Fruit fly (Drosophila melanogaster) whole organism, embryonic: ENCODE data around the gene CG15027.

Experiments used
- B-H1 ChIP-seq: fragments of 200-800 bp; sonication (Bioruptor generic); IDR thresholded peaks from 3 replicates; pipeline ENCODE4 v1.3.6; 2022; ENCODE audit warnings: missing biosample characterization, missing genetic modification characterization
- Bdp1 ChIP-seq: fragments of 200-800 bp; sonication (Bioruptor generic); optimal IDR thresholded peaks from 3 replicates; lab custom pipeline; 2016; ENCODE audit warnings: missing biosample characterization, missing genetic modification characterization
- BtbVII ChIP-seq: fragments of 200-800 bp; sonication (Bioruptor generic); optimal IDR thresholded peaks from 3 replicates; lab custom pipeline; 2017; ENCODE audit warnings: missing biosample characterization, mild to moderate bottlenecking, missing genetic modification characterization
- CG1024 ChIP-seq: fragments of 200-800 bp; sonication (Bioruptor generic); IDR thresholded peaks from 2 replicates; pipeline ENCODE4 v1.3.6; 2022; ENCODE audit warnings: missing biosample characterization, missing genetic modification characterization
- CG10431 ChIP-seq: fragments of 200-800 bp; sonication (Bioruptor generic); optimal IDR thresholded peaks from 3 replicates; lab custom pipeline; 2018; ENCODE audit warnings: missing biosample characterization, mild to moderate bottlenecking, missing genetic modification characterization
- CG10959 ChIP-seq: fragments of 200-800 bp; sonication (Bioruptor generic); IDR thresholded peaks from 2 replicates; pipeline ENCODE4 v1.3.6; 2022; ENCODE audit warnings: missing biosample characterization, missing genetic modification characterization
- CG11695 ChIP-seq: fragments of 200-800 bp; sonication (Bioruptor generic); IDR thresholded peaks from 3 replicates; pipeline ENCODE4 v1.3.6; 2022; ENCODE audit warnings: missing biosample characterization, missing genetic modification characterization
- CG12104 ChIP-seq: fragments of 200-800 bp; sonication (Bioruptor generic); optimal IDR thresholded peaks from 3 replicates; lab custom pipeline; 2016; ENCODE audit warnings: missing biosample characterization, missing genetic modification characterization
- CG12942 ChIP-seq: fragments of 200-800 bp; sonication (Bioruptor generic); optimal IDR thresholded peaks from 3 replicates; lab custom pipeline; 2016; ENCODE audit warnings: missing biosample characterization, missing genetic modification characterization
- CG13123 ChIP-seq: fragments of 200-800 bp; sonication (Bioruptor generic); optimal IDR thresholded peaks from 2 replicates; lab custom pipeline; 2016; ENCODE audit warnings: missing biosample characterization, missing genetic modification characterization
- CG13424 ChIP-seq: fragments of 200-800 bp; sonication (Bioruptor generic); optimal IDR thresholded peaks from 2 replicates; lab custom pipeline; 2019; ENCODE audit warnings: missing biosample characterization, mild to moderate bottlenecking, missing genetic modification characterization, moderate library complexity
- CG17568 ChIP-seq: fragments of 200-800 bp; sonication (Bioruptor generic); optimal IDR thresholded peaks from 2 replicates; lab custom pipeline; 2018; ENCODE audit warnings: missing biosample characterization, mild to moderate bottlenecking, missing genetic modification characterization, moderate library complexity
- CG1792 ChIP-seq: fragments of 200-800 bp; sonication (Bioruptor generic); optimal IDR thresholded peaks from 2 replicates; lab custom pipeline; 2016; ENCODE audit warnings: missing biosample characterization, missing genetic modification characterization
- CG18011 ChIP-seq: fragments of 200-800 bp; sonication (Bioruptor generic); optimal IDR thresholded peaks from 2 replicates; lab custom pipeline; 2017; ENCODE audit warnings: missing biosample characterization, missing genetic modification characterization, mild to moderate bottlenecking, moderate library complexity, missing genotype
- CG30020 ChIP-seq: fragments of 200-800 bp; optimal IDR thresholded peaks from 2 replicates; lab custom pipeline; 2019; ENCODE audit warnings: missing biosample characterization, mild to moderate bottlenecking, missing genetic modification characterization, moderate library complexity
- CG31441 ChIP-seq: fragments of 200-800 bp; sonication (Bioruptor generic); IDR thresholded peaks from 2 replicates; pipeline ENCODE4 v1.3.6; 2022; ENCODE audit warnings: missing biosample characterization, missing genetic modification characterization
- CG3995 ChIP-seq: fragments of 200-800 bp; sonication (Bioruptor generic); optimal IDR thresholded peaks from 3 replicates; lab custom pipeline; 2016; ENCODE audit warnings: missing biosample characterization, missing genetic modification characterization
- CG42726 ChIP-seq: fragments of 200-800 bp; sonication (Bioruptor generic); IDR thresholded peaks from 2 replicates; pipeline ENCODE4 v1.3.6; 2022; ENCODE audit warnings: missing biosample characterization, missing genetic modification characterization; ENCODE audit not compliant: partially characterized antibody
- CG6272 ChIP-seq: fragments of 200-800 bp; sonication (Bioruptor generic); IDR thresholded peaks from 2 replicates; pipeline ENCODE4 v1.3.6; 2022; ENCODE audit warnings: missing biosample characterization, missing genetic modification characterization
- CG6791 ChIP-seq: fragments of 200-800 bp; sonication (Bioruptor generic); IDR thresholded peaks from 3 replicates; pipeline ENCODE4 v1.3.6; 2022; ENCODE audit warnings: missing biosample characterization, missing genetic modification characterization; ENCODE audit not compliant: partially characterized antibody
- CG7271 ChIP-seq: fragments of 200-800 bp; sonication (Bioruptor generic); optimal IDR thresholded peaks from 2 replicates; lab custom pipeline; 2018; ENCODE audit warnings: missing biosample characterization, mild to moderate bottlenecking, missing genetic modification characterization, moderate library complexity
- CG8388 ChIP-seq: fragments of 200-800 bp; sonication (Bioruptor generic); optimal IDR thresholded peaks from 2 replicates; lab custom pipeline; 2019; ENCODE audit warnings: missing biosample characterization, mild to moderate bottlenecking, missing genetic modification characterization, moderate library complexity
- CrebB ChIP-seq: fragments of 200-800 bp; sonication (Bioruptor generic); optimal IDR thresholded peaks from 3 replicates; lab custom pipeline; 2018; ENCODE audit warnings: missing biosample characterization, mild to moderate bottlenecking, missing genetic modification characterization
- Dek ChIP-seq: fragments of 200-800 bp; sonication (Bioruptor generic); optimal IDR thresholded peaks from 3 replicates; lab custom pipeline; 2019; ENCODE audit warnings: missing biosample characterization, mild to moderate bottlenecking, missing genetic modification characterization, moderate library complexity
- Drgx ChIP-seq: fragments of 200-800 bp; sonication (Bioruptor generic); IDR thresholded peaks from 2 replicates; pipeline ENCODE4 v1.3.6; 2022; ENCODE audit warnings: missing biosample characterization, missing genetic modification characterization
- Ets65A ChIP-seq: fragments of 200-800 bp; sonication (Bioruptor generic); peaks from one replicate; lab custom pipeline; 2016; ENCODE audit warnings: missing biosample characterization, missing genetic modification characterization
- HLH3B ChIP-seq: fragments of 200-800 bp; sonication (Bioruptor generic); IDR thresholded peaks from 2 replicates; pipeline ENCODE4 v1.3.6; 2022; ENCODE audit warnings: missing biosample characterization, missing genetic modification characterization
- HLH4C ChIP-seq: fragments of 200-800 bp; sonication (Bioruptor generic); IDR thresholded peaks from 3 replicates; pipeline ENCODE4 v1.3.6; 2022; ENCODE audit warnings: missing biosample characterization, missing genetic modification characterization; ENCODE audit not compliant: partially characterized antibody
- Mes4 ChIP-seq: fragments of 200-800 bp; sonication (Bioruptor generic); optimal IDR thresholded peaks from 2 replicates; lab custom pipeline; 2016; ENCODE audit warnings: missing biosample characterization, missing genetic modification characterization
- NC2β ChIP-seq: fragments of 200-800 bp; sonication (Bioruptor generic); optimal IDR thresholded peaks from 2 replicates; lab custom pipeline; 2016; ENCODE audit warnings: missing biosample characterization, missing genetic modification characterization
- Oaz ChIP-seq: fragments of 200-800 bp; sonication (Bioruptor generic); IDR thresholded peaks from 2 replicates; pipeline ENCODE4 v1.3.6; 2022; ENCODE audit warnings: missing biosample characterization, missing genetic modification characterization
- Oli ChIP-seq: fragments of 200-800 bp; sonication (Bioruptor generic); optimal IDR thresholded peaks from 2 replicates; lab custom pipeline; 2018; ENCODE audit warnings: missing biosample characterization, mild to moderate bottlenecking, missing genetic modification characterization, moderate library complexity
- Rx ChIP-seq: fragments of 200-800 bp; sonication (Bioruptor generic); IDR thresholded peaks from 2 replicates; pipeline ENCODE4 v1.3.6; 2022; ENCODE audit warnings: missing biosample characterization, missing genetic modification characterization
- Vsx1 ChIP-seq: fragments of 200-800 bp; sonication (Bioruptor generic); optimal IDR thresholded peaks from 2 replicates; lab custom pipeline; 2017; ENCODE audit warnings: missing biosample characterization, mild to moderate bottlenecking, missing genetic modification characterization, missing genetic modification reagents
- ab ChIP-seq: fragments of 200-800 bp; sonication (Bioruptor generic); optimal IDR thresholded peaks from 2 replicates; lab custom pipeline; 2016; ENCODE audit warnings: missing biosample characterization, missing genetic modification characterization
- bowl ChIP-seq: fragments of 200-800 bp; sonication (Bioruptor generic); IDR thresholded peaks from 2 replicates; pipeline ENCODE4 v1.3.6; 2022; ENCODE audit warnings: missing biosample characterization, missing genetic modification characterization
- crol ChIP-seq: fragments of 200-800 bp; sonication (Bioruptor generic); IDR thresholded peaks from 2 replicates; pipeline ENCODE4 v1.3.6; 2022; ENCODE audit warnings: missing biosample characterization, missing genetic modification characterization
- crp ChIP-seq, 2 experiments: fragments of 200-800 bp; sonication (Bioruptor generic); optimal IDR thresholded peaks; 2 replicates in 1 of 2; 3 replicates in 1 of 2; lab custom pipeline; 2017; ENCODE audit warnings: missing biosample characterization in 2 of 2, missing genetic modification characterization in 2 of 2, mild to moderate bottlenecking in 1 of 2, moderate library complexity in 1 of 2
- gem ChIP-seq: fragments of 200-800 bp; sonication (Bioruptor generic); optimal IDR thresholded peaks from 2 replicates; lab custom pipeline; 2019; ENCODE audit warnings: missing biosample characterization, mild to moderate bottlenecking, missing genetic modification characterization, moderate library complexity
- grn ChIP-seq: fragments of 200-800 bp; sonication (Bioruptor generic); optimal IDR thresholded peaks from 3 replicates; lab custom pipeline; 2017; ENCODE audit warnings: missing biosample characterization, missing genetic modification characterization
- gro ChIP-seq: fragments of 200-800 bp; sonication (Bioruptor generic); optimal IDR thresholded peaks from 2 replicates; lab custom pipeline; 2016; ENCODE audit warnings: missing biosample characterization, missing genetic modification characterization
- her ChIP-seq: fragments of 200-800 bp; sonication (Bioruptor generic); optimal IDR thresholded peaks from 2 replicates; lab custom pipeline; 2016; ENCODE audit warnings: missing biosample characterization, missing genetic modification characterization
- jigr1 ChIP-seq: fragments of 200-800 bp; sonication (Bioruptor generic); IDR thresholded peaks from 3 replicates; pipeline ENCODE4 v1.3.6; 2022; ENCODE audit warnings: missing biosample characterization, missing genetic modification characterization
- klu ChIP-seq: fragments of 200-800 bp; sonication (Bioruptor generic); IDR thresholded peaks from 2 replicates; pipeline ENCODE4 v1.3.6; 2022; ENCODE audit warnings: missing biosample characterization, missing genetic modification characterization
- odd ChIP-seq: fragments of 200-800 bp; sonication (Bioruptor generic); optimal IDR thresholded peaks from 2 replicates; lab custom pipeline; 2017; ENCODE audit warnings: missing biosample characterization, mild to moderate bottlenecking, missing genetic modification characterization
- stwl ChIP-seq: fragments of 200-800 bp; sonication (Bioruptor generic); optimal IDR thresholded peaks from 3 replicates; lab custom pipeline; 2018; ENCODE audit warnings: missing biosample characterization, mild to moderate bottlenecking, missing genetic modification characterization, moderate library complexity
- sug ChIP-seq: fragments of 200-800 bp; optimal IDR thresholded peaks from 2 replicates; lab custom pipeline; 2019; ENCODE audit warnings: missing biosample characterization, mild to moderate bottlenecking, missing genetic modification characterization, moderate library complexity
- tap ChIP-seq: fragments of 200-800 bp; optimal IDR thresholded peaks from 3 replicates; lab custom pipeline; 2019; ENCODE audit warnings: missing biosample characterization, mild to moderate bottlenecking, missing genetic modification characterization, moderate library complexity
- tgo ChIP-seq: fragments of 200-800 bp; sonication (Bioruptor generic); IDR thresholded peaks from 3 replicates; pipeline ENCODE4 v1.3.6; 2022; ENCODE audit warnings: missing biosample characterization, missing genetic modification characterization
- vnd ChIP-seq: fragments of 200-800 bp; sonication (Bioruptor generic); IDR thresholded peaks from 3 replicates; pipeline ENCODE4 v1.3.6; 2022; ENCODE audit warnings: missing biosample characterization, missing genetic modification characterization; ENCODE audit not compliant: partially characterized antibody
- zf30C ChIP-seq: fragments of 200-800 bp; sonication (Bioruptor generic); optimal IDR thresholded peaks from 3 replicates; lab custom pipeline; 2018; ENCODE audit warnings: missing biosample characterization, mild to moderate bottlenecking, missing genetic modification characterization

The CG15027 gene

DNA sequence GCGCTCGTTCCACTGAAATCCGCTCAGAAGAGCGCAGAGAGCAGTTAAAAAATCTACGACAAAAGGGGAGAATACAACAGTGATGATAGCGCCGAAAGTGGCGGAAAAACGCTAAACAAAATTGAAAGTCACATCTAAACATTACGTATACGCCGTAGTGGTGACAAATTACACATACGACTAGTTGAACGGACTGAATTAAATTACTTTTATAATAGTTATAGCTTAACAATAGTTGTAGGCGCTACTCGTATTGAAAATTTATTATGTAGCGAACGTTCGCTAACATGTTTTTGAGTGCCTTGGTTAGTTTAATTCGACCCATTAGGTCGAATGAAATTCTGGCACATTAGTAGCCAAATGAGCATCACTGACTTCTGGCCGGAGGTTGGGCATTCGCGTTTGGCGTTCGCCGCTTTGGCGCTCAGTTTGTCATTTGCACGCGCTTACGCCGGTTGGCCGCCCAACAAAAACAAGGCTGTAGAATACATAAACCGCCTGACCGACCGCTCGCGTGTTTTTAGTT lies 41.9 kb downstream of the CG15027 start, which contains the start of gene CG5541:
TSS of gene CG5541 (plus strand) at position 424 of the 526 bp plus-strand sequence.
- no peak for TF ChIP-seq B-H1 (GFP tag; lab: Robert Waterston, UW)
- no peak for TF ChIP-seq ab
- TF ChIP-seq crol (GFP tag; lab: Robert Waterston, UW), result no peak
- no peak for TF ChIP-seq odd
- no peak for TF ChIP-seq klu (GFP tag; lab: Robert Waterston, UW)
- TF ChIP-seq CG12942, result no peak
- no peak for TF ChIP-seq NC2β (GFP tag; lab: Kevin White, UChicago)
- TF ChIP-seq Mes4 (GFP tag; lab: Kevin White, UChicago), result no peak
- no peak for TF ChIP-seq CG10959 (GFP tag; lab: Robert Waterston, UW)
- TF ChIP-seq Bdp1, result no peak
- TF ChIP-seq HLH3B, result no peak
- no peak for TF ChIP-seq her
- no peak for TF ChIP-seq CG6272 (GFP tag; lab: Robert Waterston, UW)
- no peak for TF ChIP-seq CG13123 (GFP tag; lab: Kevin White, UChicago)
- TF ChIP-seq sug (tag; lab: Kevin White, UChicago), result peak; percentile 64
- no peak for TF ChIP-seq CG6791 (GFP tag; lab: Robert Waterston, UW)
- TF ChIP-seq Oli (tag; lab: Kevin White, UChicago), result no peak
- TF ChIP-seq zf30C (GFP tag; lab: Kevin White, UChicago), result no peak
- no peak for TF ChIP-seq CG10431 (GFP tag; lab: Kevin White, UChicago)
- TF ChIP-seq CG31441 (GFP tag; lab: Robert Waterston, UW), result no peak
- TF ChIP-seq CG42726, result no peak
- no peak for TF ChIP-seq CG17568
- TF ChIP-seq CG11695 (GFP tag; lab: Robert Waterston, UW), result 0 out of 3 replicates have a peak, but pooled peaks have one; percentile 12
- no peak for TF ChIP-seq bowl (GFP tag; lab: Robert Waterston, UW)
- TF ChIP-seq stwl (tag; lab: Kevin White, UChicago), result no peak
- no peak for TF ChIP-seq jigr1 (GFP tag; lab: Robert Waterston, UW)
- TF ChIP-seq HLH4C (GFP tag; lab: Robert Waterston, UW), result no peak
- TF ChIP-seq CG12104, result no peak
- no peak for TF ChIP-seq CG1024 (GFP tag; lab: Robert Waterston, UW)
- 0 out of 2 replicates have a peak, but pooled peaks have one; percentile 15 for TF ChIP-seq Rx (GFP tag; lab: Robert Waterston, UW)
- peak; percentile 62 for TF ChIP-seq Ets65A (GFP tag; lab: Kevin White, UChicago)
- no peak for TF ChIP-seq CG18011 (GFP tag; lab: Kevin White, UChicago)
- TF ChIP-seq vnd (GFP tag; lab: Robert Waterston, UW), result no peak
- peak; percentile 30 for TF ChIP-seq gro (GFP tag; lab: Kevin White, UChicago)
- TF ChIP-seq grn (GFP tag; lab: Kevin White, UChicago), result no peak
- no peak for TF ChIP-seq crp (GFP tag; optimal IDR thresholded peaks at IDR 0.05; lab: Kevin White, UChicago)
- TF ChIP-seq tgo, result no peak
- TF ChIP-seq CrebB (tag; lab: Kevin White, UChicago), result no peak
- no peak for TF ChIP-seq Dek
- no peak for TF ChIP-seq Vsx1 (GFP tag; lab: Kevin White, UChicago)
- no peak for TF ChIP-seq CG8388 (GFP tag; lab: Kevin White, UChicago)
- peak; percentile 37 for TF ChIP-seq CG13424 (tag; lab: Kevin White, UChicago)
- TF ChIP-seq CG30020 (tag; lab: Kevin White, UChicago), result no peak
- TF ChIP-seq Oaz (GFP tag; lab: Robert Waterston, UW), result no peak
- no peak for TF ChIP-seq tap
- TF ChIP-seq CG3995 (GFP tag; lab: Kevin White, UChicago), result peak; percentile 85
- no peak for TF ChIP-seq Drgx (GFP tag; lab: Robert Waterston, UW)
- TF ChIP-seq CG1792 (GFP tag; lab: Kevin White, UChicago), result no peak
- no peak for TF ChIP-seq BtbVII (GFP tag; lab: Kevin White, UChicago)
- TF ChIP-seq CG7271 (tag; lab: Kevin White, UChicago), result no peak
- peak; percentile 17 for TF ChIP-seq gem (tag; lab: Kevin White, UChicago)
